Worm (Caenorhabditis elegans) whole organism, young adult: ENCODE results near the gene R01H2.1.
A peak's percentile ranks its signal among the peaks of the same experiment; 100 is the strongest.

Experiments used
- B0336.3 ChIP-seq: fragments of 200-800 bp; sonication (Bioruptor generic); IDR thresholded peaks from 2 replicates; pipeline ENCODE4 v1.3.6; 2022; ENCODE audit warnings: missing genetic modification characterization, missing compliant biosample characterization
- F23B12.7 ChIP-seq: sonication (generic microtip); optimal IDR thresholded peaks from 2 replicates; lab custom pipeline; 2017; ENCODE audit warnings: missing genetic modification characterization, mild to moderate bottlenecking, missing compliant biosample characterization, antibody characterized with exemption, moderate library complexity; ENCODE audit not compliant: insufficient read depth
- F33H1.4 ChIP-seq: fragments of 200-800 bp; sonication (Bioruptor generic); IDR thresholded peaks from 2 replicates; pipeline ENCODE4 v1.3.6; 2022; ENCODE audit warnings: missing genetic modification reagents, missing genetic modification characterization, missing compliant biosample characterization
- F39B2.1 ChIP-seq: fragments of 200-800 bp; sonication (Bioruptor generic); IDR thresholded peaks from 2 replicates; pipeline ENCODE4 v1.3.6; 2022; ENCODE audit warnings: missing genetic modification reagents, missing genetic modification characterization, missing compliant biosample characterization
- F49E8.2 ChIP-seq: sonication (generic microtip); optimal IDR thresholded peaks from 3 replicates; lab custom pipeline; 2017; ENCODE audit warnings: missing genetic modification characterization, mild to moderate bottlenecking, missing compliant biosample characterization, antibody characterized with exemption, moderate library complexity; ENCODE audit not compliant: insufficient read depth
- F57C9.4 ChIP-seq: sonication (generic microtip); optimal IDR thresholded peaks from 2 replicates; lab custom pipeline; 2017; ENCODE audit warnings: mild to moderate bottlenecking, missing genetic modification characterization, missing compliant biosample characterization
- Y53G8AR.9 ChIP-seq: fragments of 200-800 bp; sonication (Bioruptor generic); conservative IDR thresholded peaks from 2 replicates; pipeline ENCODE4 v1.3.6; 2022; ENCODE audit warnings: missing genetic modification reagents, missing genetic modification characterization, missing compliant biosample characterization
- Y56A3A.18 ChIP-seq: fragments of 200-800 bp; sonication (Bioruptor generic); IDR thresholded peaks from 2 replicates; pipeline ENCODE4 v1.3.6; 2022; ENCODE audit warnings: missing genetic modification reagents, missing genetic modification characterization, missing compliant biosample characterization
- Y79H2A.3 ChIP-seq: fragments of 200-800 bp; sonication (Bioruptor generic); conservative IDR thresholded peaks from 2 replicates; pipeline ENCODE4 v1.3.6; 2022; ENCODE audit warnings: missing genetic modification reagents, missing genetic modification characterization, missing compliant biosample characterization
- Y95B8A.8 ChIP-seq: fragments of 200-800 bp; sonication (Bioruptor generic); IDR thresholded peaks from 2 replicates; pipeline ENCODE4 v1.3.6; 2022; ENCODE audit warnings: missing genetic modification reagents, missing genetic modification characterization, missing compliant biosample characterization
- atf-7 ChIP-seq: sonication (generic microtip); optimal IDR thresholded peaks from 2 replicates; lab custom pipeline; 2017; ENCODE audit warnings: mild to moderate bottlenecking, missing genetic modification characterization, missing compliant biosample characterization
- athp-1 ChIP-seq: sonication (generic microtip); optimal IDR thresholded peaks from 2 replicates; lab custom pipeline; 2017; ENCODE audit warnings: mild to moderate bottlenecking, missing genetic modification characterization, missing compliant biosample characterization
- attf-6 ChIP-seq: fragments of 200-800 bp; sonication (Bioruptor generic); IDR thresholded peaks from 2 replicates; pipeline ENCODE4 v1.3.6; 2022; ENCODE audit warnings: missing genetic modification reagents, missing genetic modification characterization, missing compliant biosample characterization
- cebp-1 ChIP-seq, 2 experiments: fragments of 200-800 bp in 1 of 2; sonication (Bioruptor generic) in 1 of 2; sonication (generic microtip) in 1 of 2; IDR thresholded peaks in 1 of 2; optimal IDR thresholded peaks in 1 of 2; 2 replicates each; pipeline versions ENCODE4 v1.3.6 to Lab custom; 2017 to 2022; ENCODE audit warnings: missing compliant biosample characterization in 2 of 2, missing genetic modification characterization in 2 of 2, mild to moderate bottlenecking in 1 of 2, missing genetic modification reagents in 1 of 2, moderate library complexity in 1 of 2
- ceh-27 ChIP-seq: fragments of 200-800 bp; sonication (Bioruptor generic); optimal IDR thresholded peaks from 2 replicates; lab custom pipeline; 2018; ENCODE audit warnings: mild to moderate bottlenecking, missing genetic modification characterization, moderate library complexity, missing compliant biosample characterization
- ceh-58 ChIP-seq: fragments of 200-800 bp; sonication (Bioruptor generic); IDR thresholded peaks from 2 replicates; pipeline ENCODE4 v1.3.6; 2022; ENCODE audit warnings: missing genetic modification characterization, missing compliant biosample characterization
- chd-7 ChIP-seq: sonication (generic microtip); optimal IDR thresholded peaks from 2 replicates; lab custom pipeline; 2016; ENCODE audit warnings: mild to moderate bottlenecking, missing genetic modification characterization, moderate library complexity, missing compliant biosample characterization
- die-1 ChIP-seq: sonication (generic microtip); optimal IDR thresholded peaks from 2 replicates; lab custom pipeline; 2016; ENCODE audit warnings: missing genotype, mild to moderate bottlenecking, missing genetic modification characterization, missing compliant biosample characterization
- dox-1 ChIP-seq: fragments of 200-800 bp; sonication (Bioruptor generic); IDR thresholded peaks from 2 replicates; pipeline ENCODE4 v1.3.6; 2022; ENCODE audit warnings: missing genetic modification reagents, missing genetic modification characterization, missing compliant biosample characterization
- ekl-4 ChIP-seq: fragments of 200-800 bp; sonication (Bioruptor generic); IDR thresholded peaks from 2 replicates; pipeline ENCODE4 v1.3.6; 2022; ENCODE audit warnings: missing genetic modification reagents, missing genetic modification characterization, missing compliant biosample characterization
- him-1 ChIP-seq: sonication (generic microtip); optimal IDR thresholded peaks from 2 replicates; lab custom pipeline; 2016; ENCODE audit warnings: missing genotype, missing genetic modification reagents, missing genetic modification characterization, missing compliant biosample characterization
- hmg-1.2 ChIP-seq: fragments of 200-800 bp; sonication (Bioruptor generic); IDR thresholded peaks from 2 replicates; pipeline ENCODE4 v1.3.6; 2022; ENCODE audit warnings: missing genetic modification reagents, missing genetic modification characterization, missing compliant biosample characterization
- hrde-1 ChIP-seq: sonication (generic microtip); optimal IDR thresholded peaks from 2 replicates; lab custom pipeline; 2016; ENCODE audit warnings: missing genetic modification characterization, mild to moderate bottlenecking, missing compliant biosample characterization, moderate library complexity, missing genotype, missing genetic modification reagents, borderline replicate concordance
- hsf-1 ChIP-seq: fragments of 200-800 bp; sonication (Bioruptor generic); IDR thresholded peaks from 2 replicates; pipeline ENCODE4 v1.3.6; 2022; ENCODE audit warnings: missing genetic modification reagents, missing genetic modification characterization, missing compliant biosample characterization
- let-526 ChIP-seq: fragments of 200-800 bp; sonication (Bioruptor generic); IDR thresholded peaks from 2 replicates; pipeline ENCODE4 v1.3.6; 2022; ENCODE audit warnings: missing genetic modification reagents, missing genetic modification characterization, missing compliant biosample characterization
- let-607 ChIP-seq, 2 experiments: fragments of 200-800 bp in 1 of 2; sonication (Bioruptor generic) in 1 of 2; sonication (generic microtip) in 1 of 2; optimal IDR thresholded peaks; 2 replicates each; lab custom pipeline; 2016 to 2018; ENCODE audit warnings: mild to moderate bottlenecking in 2 of 2, missing compliant biosample characterization in 2 of 2, missing genetic modification characterization in 2 of 2, moderate library complexity in 2 of 2, missing genotype in 1 of 2
- lin-54 ChIP-seq: fragments of 200-800 bp; sonication (Bioruptor generic); optimal IDR thresholded peaks from 2 replicates; lab custom pipeline; 2018; ENCODE audit warnings: mild to moderate bottlenecking, missing genetic modification characterization, missing compliant biosample characterization
- lsy-27 ChIP-seq: sonication (generic microtip); optimal IDR thresholded peaks from 2 replicates; lab custom pipeline; 2017; ENCODE audit warnings: missing genetic modification characterization, mild to moderate bottlenecking, missing compliant biosample characterization, antibody characterized with exemption, missing genotype, borderline replicate concordance; ENCODE audit not compliant: insufficient read depth
- madf-3 ChIP-seq: fragments of 200-800 bp; sonication (Bioruptor generic); IDR thresholded peaks from 2 replicates; pipeline ENCODE4 v1.3.6; 2022; ENCODE audit warnings: missing genetic modification reagents, missing genetic modification characterization, missing compliant biosample characterization
- nhr-80 ChIP-seq: sonication (generic microtip); optimal IDR thresholded peaks from 2 replicates; lab custom pipeline; 2016; ENCODE audit warnings: missing genetic modification characterization, missing compliant biosample characterization
- rcor-1 ChIP-seq: fragments of 200-800 bp; sonication (Bioruptor generic); IDR thresholded peaks from 2 replicates; pipeline ENCODE4 v1.3.6; 2022; ENCODE audit warnings: missing genetic modification reagents, missing genetic modification characterization, missing compliant biosample characterization
- rec-8 ChIP-seq, 2 experiments: sonication (generic microtip); optimal IDR thresholded peaks; 2 replicates each; lab custom pipeline; 2016; ENCODE audit warnings: mild to moderate bottlenecking in 2 of 2, missing genetic modification characterization in 2 of 2, missing genetic modification reagents in 2 of 2, missing genotype in 2 of 2, missing biosample characterization in 1 of 2, missing compliant biosample characterization in 1 of 2, moderate library complexity in 1 of 2
- repo-1 ChIP-seq: sonication (generic microtip); optimal IDR thresholded peaks from 2 replicates; lab custom pipeline; 2017; ENCODE audit warnings: mild to moderate bottlenecking, missing genetic modification characterization, missing compliant biosample characterization
- rpc-1 ChIP-seq, 2 experiments: fragments of 150-350 bp in 1 of 2; sonication (generic microtip) in 1 of 2; optimal IDR thresholded peaks; 2 replicates each; lab custom pipeline; 2014 to 2018; ENCODE audit warnings: missing biosample characterization in 1 of 2, missing genetic modification characterization in 1 of 2, missing genetic modification reagents in 1 of 2, missing genotype in 1 of 2
- snpc-1.1 ChIP-seq: sonication (generic microtip); optimal IDR thresholded peaks from 2 replicates; lab custom pipeline; 2017; ENCODE audit warnings: missing genetic modification characterization, mild to moderate bottlenecking, missing compliant biosample characterization, antibody characterized with exemption, moderate library complexity, missing genotype, missing genetic modification reagents; ENCODE audit not compliant: insufficient read depth
- somi-1 ChIP-seq: fragments of 200-800 bp; sonication (Bioruptor generic); optimal IDR thresholded peaks from 2 replicates; lab custom pipeline; 2018; ENCODE audit warnings: mild to moderate bottlenecking, missing genetic modification characterization, missing compliant biosample characterization
- sptf-2 ChIP-seq: fragments of 200-800 bp; sonication (Bioruptor generic); optimal IDR thresholded peaks from 2 replicates; lab custom pipeline; 2018; ENCODE audit warnings: mild to moderate bottlenecking, missing genetic modification characterization, missing compliant biosample characterization
- tbp1 ChIP-seq: fragments of 200-800 bp; sonication (Bioruptor generic); optimal IDR thresholded peaks from 2 replicates; lab custom pipeline; 2018; ENCODE audit warnings: mild to moderate bottlenecking, missing genetic modification characterization, missing compliant biosample characterization
- tlf-1 ChIP-seq: fragments of 200-800 bp; sonication (Bioruptor generic); optimal IDR thresholded peaks from 2 replicates; lab custom pipeline; 2018; ENCODE audit warnings: mild to moderate bottlenecking, missing genetic modification characterization, missing compliant biosample characterization
- unc-130 ChIP-seq: sonication (generic microtip); optimal IDR thresholded peaks from 2 replicates; lab custom pipeline; 2016; ENCODE audit warnings: missing genetic modification reagents, missing genetic modification characterization, missing compliant biosample characterization
- xnd-1 ChIP-seq: sonication (generic microtip); optimal IDR thresholded peaks from 2 replicates; lab custom pipeline; 2016; ENCODE audit warnings: missing genotype, missing genetic modification reagents, missing genetic modification characterization, missing compliant biosample characterization
- ztf-18 ChIP-seq: sonication (generic microtip); optimal IDR thresholded peaks from 2 replicates; lab custom pipeline; 2016; ENCODE audit warnings: missing genotype, mild to moderate bottlenecking, missing genetic modification characterization, missing compliant biosample characterization
- ztf-25 ChIP-seq: fragments of 200-800 bp; sonication (Bioruptor generic); IDR thresholded peaks from 2 replicates; pipeline ENCODE4 v1.3.6; 2022; ENCODE audit warnings: missing genetic modification reagents, missing genetic modification characterization, missing compliant biosample characterization

The R01H2.1 gene

ce11 chrIII:7100001-7100400 lies 37.3 kb downstream of the R01H2.1 start, which contains the start of gene ZK418.11 (continued):
- TF ChIP-seq sptf-2 (GFP tag; lab: Kevin White, UChicago) (no peak), F57C9.4 (tag; lab: Kevin White, UChicago) (no peak), let-607 (tag; optimal IDR thresholded peaks at IDR 0.05; lab: Kevin White, UChicago) (no peak), lin-54 (GFP tag; lab: Kevin White, UChicago) (no peak)

- TF ChIP-seq let-526 (GFP tag; lab: Robert Waterston, UW): no peak
- peak; percentile 74 for TF ChIP-seq unc-130 (GFP tag; lab: Kevin White, UChicago)
- peak; percentile 62; the same call in 1 of the 2 replicates for TF ChIP-seq ceh-58 (GFP tag; lab: Robert Waterston, UW)
- TF ChIP-seq tbp1 (GFP tag; lab: Kevin White, UChicago): peak; percentile 35
- TF ChIP-seq hmg-1.2 (GFP tag; lab: Robert Waterston, UW): peak; percentile 49; the same call in 1 of the 2 replicates
- peak; percentile 16 for TF ChIP-seq chd-7 (tag; lab: Kevin White, UChicago)
- TF ChIP-seq hrde-1 (tag; lab: Kevin White, UChicago): peak; percentile 96
- TF ChIP-seq ztf-25 (GFP tag; lab: Robert Waterston, UW): peak; percentile 72; the same call in 1 of the 2 replicates
- TF ChIP-seq F49E8.2 (tag; lab: Kevin White, UChicago): peak; percentile 88
- TF ChIP-seq cebp-1 (GFP tag; IDR thresholded peaks at IDR 0.05; lab: Robert Waterston, UW): no peak; the same call in 1 of the 2 replicates
- TF ChIP-seq cebp-1 (tag; optimal IDR thresholded peaks at IDR 0.05; lab: Kevin White, UChicago): no peak
- TF ChIP-seq snpc-1.1: peak; percentile 75
- no peak for TF ChIP-seq rpc-1 (optimal IDR thresholded peaks at IDR 0.05; lab: Kevin White, UChicago)
- peak; percentile 6 for TF ChIP-seq rpc-1 (tag; optimal IDR thresholded peaks at IDR 0.05; lab: Kevin White, UChicago)
- TF ChIP-seq Y95B8A.8: peak; percentile 92
- peak; percentile 35 for TF ChIP-seq F33H1.4 (GFP tag; lab: Robert Waterston, UW)
- TF ChIP-seq repo-1: peak; percentile 43
- TF ChIP-seq F23B12.7: no peak
- peak; percentile 95 for TF ChIP-seq Y79H2A.3 (GFP tag; lab: Robert Waterston, UW)
- peak; percentile 82 for TF ChIP-seq tlf-1
- TF ChIP-seq lsy-27 (tag; lab: Kevin White, UChicago): no peak
- peak; percentile 75 for TF ChIP-seq Y56A3A.18 (GFP tag; lab: Robert Waterston, UW)
- TF ChIP-seq atf-7 (tag; lab: Kevin White, UChicago): peak; percentile 24
- TF ChIP-seq rcor-1 (GFP tag; lab: Robert Waterston, UW): peak; percentile 78; the same call in 1 of the 2 replicates
- no peak for TF ChIP-seq nhr-80
- TF ChIP-seq rec-8 (tag; optimal IDR thresholded peaks at IDR 0.05; lab: Kevin White, UChicago): no peak
- TF ChIP-seq ekl-4 (GFP tag; lab: Robert Waterston, UW): peak; percentile 92
- TF ChIP-seq die-1: no peak
- peak; percentile 84 for TF ChIP-seq hsf-1
- TF ChIP-seq Y53G8AR.9 (GFP tag; lab: Robert Waterston, UW): peak; percentile 83
- TF ChIP-seq let-607 (tag; optimal IDR thresholded peaks at IDR 0.05; lab: Kevin White, UChicago): no peak
- peak; percentile 70; the same call in 1 of the 2 replicates for TF ChIP-seq F39B2.1 (GFP tag; lab: Robert Waterston, UW)
- peak; percentile 38 for TF ChIP-seq ztf-18 (tag; lab: Kevin White, UChicago)
- peak; percentile 76 for TF ChIP-seq athp-1
- TF ChIP-seq attf-6 (GFP tag; lab: Robert Waterston, UW): peak; percentile 90
- TF ChIP-seq him-1 (tag; lab: Kevin White, UChicago): peak; percentile 8
- TF ChIP-seq ceh-27 (GFP tag; lab: Kevin White, UChicago): no peak
- TF ChIP-seq somi-1: no peak
- TF ChIP-seq madf-3 (GFP tag; lab: Robert Waterston, UW): peak; percentile 85
- TF ChIP-seq xnd-1 (tag; lab: Kevin White, UChicago): peak; percentile 59
- TF ChIP-seq dox-1 (GFP tag; lab: Robert Waterston, UW): peak; percentile 73
- TF ChIP-seq B0336.3 (GFP tag; lab: Robert Waterston, UW): peak; percentile 97
Observed at ce11 chrIII:7101814-7102477, 39.3 kb downstream of the R01H2.1 start.
